Worm (Caenorhabditis elegans): ENCODE measurements around the gene F46H5.2.

ce11 chrX:7242119-7242518, 23.3 kb upstream of the F46H5.2 start:
- TF ChIP-seq D2030.7 (GFP tag; IDR thresholded peaks at IDR 0.05) (no peak), Y53F4B.3 (GFP tag; IDR thresholded peaks at IDR 0.05) (no peak), nhr-90 (tag; optimal IDR thresholded peaks at IDR 0.05) (no peak)

Measured in whole organism, young adult.